Fruit fly (Drosophila melanogaster): Measurements from ENCODE around the gene CG46280.

Gene CG46280

dm6 chr3R:13078263-13078662 is 47.8 kb upstream of the CG46280 start (continued):
- no peak for TF ChIP-seq run (tag; optimal IDR thresholded peaks at IDR 0.05)
- TF ChIP-seq Mes4 (GFP tag; optimal IDR thresholded peaks at IDR 0.05) = no peak
- TF ChIP-seq CG10274 (GFP tag; optimal IDR thresholded peaks at IDR 0.05) = no peak
- TF ChIP-seq CG12236 (GFP tag; optimal IDR thresholded peaks at IDR 0.05) = no peak
- TF ChIP-seq Dp (GFP tag; optimal IDR thresholded peaks at IDR 0.05) = peak; percentile 76
- TF ChIP-seq unc-4 (GFP tag; IDR thresholded peaks at IDR 0.05; ENCODE audit: partially characterized antibody) = no peak
- no peak for TF ChIP-seq CG16863 (GFP tag; optimal IDR thresholded peaks at IDR 0.05)
- peak; percentile 22; the same call in 1 of the 2 replicates for TF ChIP-seq bbx (GFP tag; IDR thresholded peaks at IDR 0.05; ENCODE audit: partially characterized antibody)
- TF ChIP-seq CG17186 (GFP tag; optimal IDR thresholded peaks at IDR 0.05) = no peak
- TF ChIP-seq pfk (GFP tag; optimal IDR thresholded peaks at IDR 0.05) = no peak
- TF ChIP-seq ci (GFP tag; IDR thresholded peaks at IDR 0.05) = peak; percentile 54; the same call in 2 of the 3 replicates
- TF ChIP-seq CG9437 (GFP tag; optimal IDR thresholded peaks at IDR 0.05) = no peak
- TF ChIP-seq CG4707 (GFP tag; optimal IDR thresholded peaks at IDR 0.05) = no peak
- no peak for TF ChIP-seq ash1 (GFP tag; optimal IDR thresholded peaks at IDR 0.05)
- no peak for TF ChIP-seq Max (GFP tag; optimal IDR thresholded peaks at IDR 0.05)
- TF ChIP-seq otp (GFP tag; IDR thresholded peaks at IDR 0.05) = no peak
- no peak for TF ChIP-seq CG12769 (tag; optimal IDR thresholded peaks at IDR 0.05)
- no peak for TF ChIP-seq kay (GFP tag; optimal IDR thresholded peaks at IDR 0.05)
- TF ChIP-seq Mad (GFP tag; optimal IDR thresholded peaks at IDR 0.05) = no peak
- no peak for TF ChIP-seq CG12942 (GFP tag; optimal IDR thresholded peaks at IDR 0.05)
- peak; percentile 44 for TF ChIP-seq CG30403 (GFP tag; optimal IDR thresholded peaks at IDR 0.05)
- TF ChIP-seq CG10979 (tag; optimal IDR thresholded peaks at IDR 0.05) = peak; percentile 66
- no peak for TF ChIP-seq onecut (GFP tag; IDR thresholded peaks at IDR 0.05)
- no peak for TF ChIP-seq tio (GFP tag; optimal IDR thresholded peaks at IDR 0.05)
- TF ChIP-seq CG6689 (GFP tag; IDR thresholded peaks at IDR 0.05) = no peak
- TF ChIP-seq BtbVII (GFP tag; optimal IDR thresholded peaks at IDR 0.05) = no peak
- peak; percentile 31 for TF ChIP-seq mam (GFP tag; optimal IDR thresholded peaks at IDR 0.05)
- TF ChIP-seq pnt (GFP tag; optimal IDR thresholded peaks at IDR 0.05) = peak; percentile 17
- TF ChIP-seq CG17359 (tag; optimal IDR thresholded peaks at IDR 0.05) = peak; percentile 14
- no peak for TF ChIP-seq CG18011 (GFP tag; optimal IDR thresholded peaks at IDR 0.05)
- peak; percentile 19 for TF ChIP-seq Nf-YC (tag; optimal IDR thresholded peaks at IDR 0.05)
- peak; percentile 30 for TF ChIP-seq CG9609 (GFP tag; optimal IDR thresholded peaks at IDR 0.05)
- TF ChIP-seq H15 (GFP tag; IDR thresholded peaks at IDR 0.05) = peak; percentile 42; the same call in 1 of the 3 replicates
- TF ChIP-seq corto (GFP tag; optimal IDR thresholded peaks at IDR 0.05) = no peak
- TF ChIP-seq da (GFP tag; optimal IDR thresholded peaks at IDR 0.05) = no peak
- peak; percentile 34 for TF ChIP-seq nmo (GFP tag; optimal IDR thresholded peaks at IDR 0.05)
- TF ChIP-seq CG14441 (GFP tag; IDR thresholded peaks at IDR 0.05) = no peak
- no peak for TF ChIP-seq Atf3 (GFP tag; optimal IDR thresholded peaks at IDR 0.05)
- no peak for TF ChIP-seq Hr39 (optimal IDR thresholded peaks at IDR 0.05)
- TF ChIP-seq ap (GFP tag; IDR thresholded peaks at IDR 0.05) = no peak
- TF ChIP-seq CG11085 (GFP tag; IDR thresholded peaks at IDR 0.05) = peak; percentile 32; the same call in 1 of the 2 replicates
- TF ChIP-seq CG17912 (GFP tag; optimal IDR thresholded peaks at IDR 0.05) = peak; percentile 20
- TF ChIP-seq exex (tag; optimal IDR thresholded peaks at IDR 0.05) = no peak
- TF ChIP-seq Lhr (GFP tag; optimal IDR thresholded peaks at IDR 0.05) = peak; percentile 90
- no peak for TF ChIP-seq tin (GFP tag; optimal IDR thresholded peaks at IDR 0.05)
- no peak for TF ChIP-seq CG12155 (GFP tag; optimal IDR thresholded peaks at IDR 0.05)
- no peak for TF ChIP-seq CG11695 (GFP tag; IDR thresholded peaks at IDR 0.05)
- no peak for TF ChIP-seq ato (GFP tag; IDR thresholded peaks at IDR 0.05; ENCODE audit: partially characterized antibody)
- no peak for TF ChIP-seq CG18764 (GFP tag; optimal IDR thresholded peaks at IDR 0.05)
- TF ChIP-seq Fer3 (tag; optimal IDR thresholded peaks at IDR 0.05) = no peak
- TF ChIP-seq ham (GFP tag; IDR thresholded peaks at IDR 0.05) = no peak
- no peak for TF ChIP-seq tap (tag; optimal IDR thresholded peaks at IDR 0.05)

Data from whole organism, embryonic.